Fruit fly (Drosophila melanogaster): ENCODE measurements around the gene CG44040.

The CG44040 gene

DNA sequence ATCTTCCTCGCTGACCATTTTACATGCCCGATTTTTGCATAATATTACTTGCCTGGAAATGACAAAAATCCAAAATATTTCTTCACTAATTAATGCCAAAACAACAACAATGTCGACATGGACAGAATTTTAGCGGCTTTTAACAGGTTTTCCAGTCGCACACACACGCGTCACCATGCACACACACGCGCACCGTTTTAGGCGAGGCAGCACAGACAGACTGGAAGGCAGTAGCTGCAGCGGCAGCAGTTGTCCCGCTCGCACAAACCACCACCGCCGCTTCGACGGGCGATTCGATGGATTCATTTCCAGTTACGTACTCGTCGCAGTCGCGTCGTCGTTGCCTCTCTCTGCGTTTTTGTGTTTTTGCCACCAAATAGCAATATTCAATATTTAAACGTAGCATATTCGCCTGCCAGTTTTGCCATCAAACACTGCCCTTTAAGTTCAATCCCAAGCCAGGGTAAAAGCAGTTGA lies 29.5 kb upstream of the CG44040 start, which contains the start of gene CG45218:
Gene CG45218, minus strand, starts transcription at position 158 of the 477 bp plus-strand sequence.
- peak; percentile 68 for TF ChIP-seq CG17801 (GFP tag; optimal IDR thresholded peaks at IDR 0.05; ENCODE audit: partially characterized antibody)

DNA sequence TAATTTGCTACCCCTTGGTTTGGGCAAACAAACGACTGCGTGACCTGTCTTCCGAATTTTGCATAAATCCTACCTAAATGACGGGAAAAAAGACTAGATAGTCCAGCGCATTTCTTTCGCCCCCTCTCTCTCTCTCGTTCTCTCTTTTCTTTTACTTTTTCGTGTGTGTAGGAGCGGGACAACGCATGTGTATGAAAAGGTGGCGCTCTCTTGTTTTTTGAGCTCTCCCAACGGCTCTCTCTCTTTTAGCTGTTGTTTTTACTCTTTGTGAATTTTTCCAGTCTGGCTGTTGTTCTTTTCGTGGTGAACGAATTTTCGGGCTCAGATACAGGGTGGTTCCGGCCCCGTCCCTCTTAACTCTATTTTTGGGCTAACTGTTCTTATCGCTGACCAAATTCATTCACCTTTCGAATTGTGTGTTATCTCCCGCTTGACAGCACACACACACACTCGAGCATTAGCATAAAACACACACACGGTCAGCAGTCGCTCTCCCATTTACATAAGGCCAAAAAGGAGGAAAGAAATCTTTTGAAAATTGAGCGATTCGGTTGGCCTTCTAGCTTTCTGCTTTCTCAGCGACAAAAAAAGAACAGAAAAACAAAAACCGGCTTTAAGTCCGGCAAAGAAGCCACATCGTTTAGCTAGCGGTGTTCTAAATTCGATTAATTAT lies 28.5 kb upstream of the CG44040 start:
- TF ChIP-seq CG17801 (GFP tag; optimal IDR thresholded peaks at IDR 0.05; ENCODE audit: partially characterized antibody) = no peak

DNA sequence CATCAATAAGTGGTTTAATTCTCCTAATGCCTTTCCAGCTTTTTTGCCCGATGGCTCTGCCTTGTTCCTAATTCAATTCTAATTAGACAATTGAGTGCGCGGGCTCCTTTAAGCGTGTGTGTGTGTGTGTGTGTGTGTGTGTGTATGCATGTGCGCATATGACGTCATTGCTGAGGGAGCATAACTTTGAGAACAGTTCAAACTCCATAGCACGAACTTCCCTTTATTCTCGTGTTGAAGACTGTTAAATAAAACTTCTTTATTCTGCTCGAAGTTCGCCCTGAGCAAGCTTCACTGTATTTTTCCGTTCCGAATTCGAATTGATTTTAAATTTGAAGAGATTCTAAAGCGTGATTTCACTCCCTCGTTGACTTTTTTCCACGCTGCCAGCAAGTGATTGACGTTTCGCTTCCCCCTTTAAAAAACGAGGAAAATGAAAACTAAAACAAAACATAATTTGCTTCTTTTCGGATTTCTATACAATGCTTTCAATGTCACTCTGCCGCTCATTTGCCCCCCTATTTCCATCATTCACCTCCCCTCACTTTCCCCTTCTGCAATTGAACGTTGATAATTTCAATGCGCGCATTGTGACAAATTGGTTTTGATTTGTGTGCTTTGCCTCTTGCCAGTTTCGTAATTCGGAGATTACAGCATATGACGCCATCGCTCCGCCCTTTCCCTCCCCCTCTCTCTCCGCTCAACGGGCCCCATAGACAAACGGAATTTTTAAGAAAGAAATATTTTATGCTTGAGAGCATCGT lies 27.8 kb upstream of the CG44040 start:
- TF ChIP-seq CG17801 (GFP tag; optimal IDR thresholded peaks at IDR 0.05; ENCODE audit: partially characterized antibody) = no peak

DNA sequence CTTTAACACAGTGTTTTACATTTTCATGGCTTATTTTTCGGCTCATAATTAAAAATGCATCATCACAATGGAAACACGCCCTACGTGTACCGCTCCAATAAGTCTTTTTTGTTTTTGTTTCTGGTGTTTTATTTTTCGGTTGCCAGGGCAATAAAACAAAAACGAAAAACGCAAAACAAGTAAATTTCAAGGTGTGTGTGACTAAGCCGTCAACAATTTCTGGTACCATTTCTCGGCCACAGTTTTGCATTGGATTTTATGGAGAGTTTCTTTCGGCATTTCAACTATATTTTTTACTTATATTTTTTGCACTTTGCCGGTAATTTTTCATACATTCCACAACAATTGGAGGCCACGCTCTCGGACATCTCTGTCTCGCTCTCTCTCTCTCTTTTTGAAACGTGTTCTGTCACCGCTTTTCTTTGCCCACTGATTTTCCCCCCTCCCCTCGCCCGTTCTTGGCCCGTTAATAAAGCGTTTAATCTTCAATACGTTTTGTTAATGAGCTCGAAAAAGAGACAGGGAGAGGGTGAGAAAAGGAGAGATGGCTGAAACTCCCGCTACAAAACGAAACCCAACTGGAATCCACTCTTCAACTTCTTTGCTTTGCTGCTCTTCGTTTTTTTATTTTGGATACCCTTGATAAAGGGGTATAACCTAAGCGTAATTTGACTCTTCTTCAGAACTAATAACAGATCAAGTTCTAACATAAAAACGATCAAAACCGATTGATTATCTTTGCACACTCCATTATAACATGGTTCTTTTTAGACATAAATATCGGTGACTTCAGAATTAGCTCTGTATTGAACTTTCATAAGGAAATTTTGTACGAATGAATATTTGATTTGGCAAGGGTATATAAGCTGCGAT lies 26.9 kb upstream of the CG44040 start:
- peak; percentile 98 for TF ChIP-seq CG17801 (GFP tag; optimal IDR thresholded peaks at IDR 0.05; ENCODE audit: partially characterized antibody)

DNA sequence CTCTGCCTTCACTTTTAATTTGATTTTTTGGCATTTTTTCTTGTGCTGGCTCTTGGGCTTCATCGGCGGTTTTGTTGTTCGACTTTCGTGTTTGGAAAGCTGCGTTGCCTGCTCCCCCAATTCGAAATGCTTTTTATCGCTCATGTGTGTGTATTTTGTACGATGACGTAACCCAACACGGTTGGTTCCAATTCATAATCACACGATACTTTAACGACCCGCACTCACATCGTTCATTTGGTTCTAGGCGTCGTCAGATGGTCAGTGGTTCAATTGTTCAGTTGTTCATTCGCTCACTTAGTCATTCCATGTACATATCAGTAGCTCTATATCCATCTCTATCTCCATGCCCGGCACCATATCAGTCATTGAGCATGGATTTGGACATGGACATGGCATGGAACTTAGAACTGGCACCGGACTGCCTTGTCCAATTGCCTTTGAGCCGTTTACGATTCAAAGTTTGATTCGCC lies 26.3 kb upstream of the CG44040 start:
- no peak for TF ChIP-seq CG17801 (GFP tag; optimal IDR thresholded peaks at IDR 0.05; ENCODE audit: partially characterized antibody)

DNA sequence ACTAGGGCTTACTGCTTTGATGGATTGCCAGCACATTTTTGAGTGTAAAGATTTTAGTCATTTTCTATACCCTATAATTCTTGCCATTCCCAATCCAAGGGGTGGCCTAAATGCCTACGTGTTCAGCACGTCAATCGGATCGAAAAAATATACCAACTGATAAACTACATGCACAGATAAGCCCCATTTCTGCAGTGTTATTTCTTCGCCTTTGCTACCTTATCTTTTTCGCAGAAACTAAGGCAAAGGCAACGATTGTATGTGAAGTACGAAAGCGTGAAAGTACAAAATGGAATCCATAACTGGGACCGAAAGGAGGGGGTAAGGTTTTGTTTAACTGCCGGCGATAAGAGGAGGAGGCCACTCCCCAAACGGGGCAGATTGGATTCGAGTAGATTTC lies 22.3 kb upstream of the CG44040 start:
- TF ChIP-seq CG17801 (GFP tag; optimal IDR thresholded peaks at IDR 0.05; ENCODE audit: partially characterized antibody) = no peak

DNA sequence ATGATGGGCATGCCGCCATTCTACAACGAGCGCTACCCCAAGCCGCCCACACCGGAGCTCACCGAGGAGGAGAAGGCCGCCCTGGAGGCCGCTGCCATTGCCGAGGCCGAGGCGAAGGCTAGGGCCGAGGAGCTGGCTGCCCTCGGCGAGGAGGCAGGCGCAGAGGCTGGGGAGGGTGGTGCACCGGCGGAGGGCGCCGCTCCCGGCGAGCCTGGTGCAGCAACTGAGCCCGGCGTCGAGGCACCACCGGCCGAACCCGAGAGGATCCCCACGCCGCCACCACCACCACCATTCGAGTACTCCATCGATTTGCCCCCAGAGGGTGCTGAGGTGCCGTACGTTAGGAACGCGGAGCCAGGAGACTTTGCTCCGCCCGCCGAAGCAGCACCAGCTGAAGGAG lies 14.9 kb upstream of the CG44040 start:
- TF ChIP-seq CG17801 (GFP tag; optimal IDR thresholded peaks at IDR 0.05; ENCODE audit: partially characterized antibody) = no peak

DNA sequence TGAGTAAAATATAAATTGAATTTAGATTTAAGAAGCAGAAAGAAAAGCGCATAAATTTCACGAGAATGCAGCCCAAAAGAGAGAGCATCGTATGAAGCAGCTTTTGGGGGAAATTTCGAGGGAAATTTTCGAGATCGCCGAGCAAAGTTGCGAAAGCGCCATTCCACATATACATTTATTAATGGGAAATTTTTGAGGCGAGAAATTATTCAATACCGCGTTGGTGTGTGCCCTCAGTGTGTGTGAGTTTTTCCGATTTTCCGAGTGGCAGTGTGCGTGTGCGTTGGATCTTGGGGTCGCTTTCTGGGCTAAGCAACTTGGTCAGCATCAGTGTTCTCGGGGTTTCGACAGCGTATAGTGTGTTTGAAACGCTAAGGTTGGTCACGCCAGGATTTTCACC lies 10.3 kb upstream of the CG44040 start, which contains the start of gene Tm2:
Gene Tm2, plus strand, starts transcription at position 270 of the 400 bp plus-strand sequence.
- no peak for TF ChIP-seq CG17801 (GFP tag; optimal IDR thresholded peaks at IDR 0.05; ENCODE audit: partially characterized antibody)

DNA sequence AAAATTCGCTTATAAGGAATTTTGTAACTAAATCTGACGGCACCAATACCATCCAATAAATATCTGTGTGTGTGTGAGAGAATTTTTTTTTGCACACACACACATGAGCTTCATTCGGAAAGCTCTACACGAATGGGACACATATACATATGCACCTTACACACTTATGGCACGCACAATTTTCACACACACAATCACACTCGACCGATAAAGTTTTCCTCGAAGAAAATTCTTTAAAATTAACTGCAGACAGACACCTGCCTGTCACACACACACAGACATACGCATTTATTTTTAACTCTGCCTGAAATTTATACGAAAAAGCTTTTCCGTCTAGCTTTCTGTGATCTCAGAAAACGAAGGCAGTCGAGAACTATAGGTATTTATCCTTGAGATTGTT lies 9.5 kb upstream of the CG44040 start:
- no peak for TF ChIP-seq CG17801 (GFP tag; optimal IDR thresholded peaks at IDR 0.05; ENCODE audit: partially characterized antibody)

DNA sequence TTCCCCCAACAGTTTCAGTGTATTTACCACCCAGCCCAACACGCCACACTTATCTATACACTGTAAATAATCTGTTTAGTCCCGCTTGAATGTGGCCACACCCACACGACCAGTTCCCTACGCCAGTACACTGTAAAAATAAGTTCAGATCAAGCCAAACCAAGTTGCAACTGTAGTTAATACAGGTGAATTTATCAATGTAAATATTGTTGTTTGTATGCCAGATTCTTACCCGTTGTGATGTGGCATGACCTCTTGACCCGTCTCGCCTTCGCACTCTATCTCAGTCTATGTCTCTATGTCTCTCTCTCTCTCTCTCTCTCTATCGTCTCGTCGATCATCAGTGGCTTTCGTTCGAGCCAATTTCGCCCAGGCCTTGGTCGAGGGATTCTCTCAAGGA lies 6.3 kb upstream of the CG44040 start:
- no peak for TF ChIP-seq CG17801 (GFP tag; optimal IDR thresholded peaks at IDR 0.05; ENCODE audit: partially characterized antibody)

DNA sequence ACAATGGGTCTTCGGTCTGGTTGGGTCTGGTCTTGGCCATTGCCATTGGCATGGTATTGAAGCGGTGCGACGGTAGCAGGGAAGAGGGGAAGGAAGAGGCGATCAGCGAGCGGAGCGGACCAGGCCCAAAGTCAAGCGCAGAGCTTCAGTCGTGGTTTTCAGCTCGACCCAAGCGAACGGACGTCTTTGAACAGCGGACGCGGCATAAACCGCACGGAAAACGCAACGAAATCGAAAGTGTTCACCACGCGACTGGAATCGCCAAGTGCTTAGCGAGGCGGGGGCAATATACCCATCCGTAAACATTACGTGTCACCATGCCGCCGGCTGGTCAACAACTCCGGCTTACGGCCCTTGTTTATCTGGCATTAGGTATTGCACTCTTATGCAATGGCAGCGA lies 3.9 kb upstream of the CG44040 start, which contains the start of gene CG14866:
Gene CG14866, plus strand, starts transcription at position 146 of the 400 bp plus-strand sequence.
- no peak for TF ChIP-seq CG17801 (GFP tag; optimal IDR thresholded peaks at IDR 0.05; ENCODE audit: partially characterized antibody)

DNA sequence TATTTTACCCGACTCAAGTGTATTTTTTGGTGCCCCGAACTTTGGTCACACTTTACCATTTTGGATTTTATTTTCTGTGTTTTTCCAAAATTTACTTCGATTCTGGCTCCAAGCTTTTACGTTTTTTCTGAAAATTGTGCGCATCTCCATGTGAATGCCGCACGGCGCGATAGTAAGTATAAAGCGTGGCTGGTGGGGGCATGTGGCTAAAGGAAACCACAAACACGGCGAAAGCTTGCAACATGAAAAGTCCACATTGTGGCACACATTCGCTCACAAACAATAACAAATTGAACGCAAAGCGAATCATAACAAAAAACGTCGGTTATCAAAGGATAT lies 538 bp downstream of the CG44040 start, which contains the start of gene ear:
Gene ear, plus strand, starts transcription at position 10 of the 339 bp plus-strand sequence.
- TF ChIP-seq CG17801 (GFP tag; optimal IDR thresholded peaks at IDR 0.05; ENCODE audit: partially characterized antibody) = no peak

DNA sequence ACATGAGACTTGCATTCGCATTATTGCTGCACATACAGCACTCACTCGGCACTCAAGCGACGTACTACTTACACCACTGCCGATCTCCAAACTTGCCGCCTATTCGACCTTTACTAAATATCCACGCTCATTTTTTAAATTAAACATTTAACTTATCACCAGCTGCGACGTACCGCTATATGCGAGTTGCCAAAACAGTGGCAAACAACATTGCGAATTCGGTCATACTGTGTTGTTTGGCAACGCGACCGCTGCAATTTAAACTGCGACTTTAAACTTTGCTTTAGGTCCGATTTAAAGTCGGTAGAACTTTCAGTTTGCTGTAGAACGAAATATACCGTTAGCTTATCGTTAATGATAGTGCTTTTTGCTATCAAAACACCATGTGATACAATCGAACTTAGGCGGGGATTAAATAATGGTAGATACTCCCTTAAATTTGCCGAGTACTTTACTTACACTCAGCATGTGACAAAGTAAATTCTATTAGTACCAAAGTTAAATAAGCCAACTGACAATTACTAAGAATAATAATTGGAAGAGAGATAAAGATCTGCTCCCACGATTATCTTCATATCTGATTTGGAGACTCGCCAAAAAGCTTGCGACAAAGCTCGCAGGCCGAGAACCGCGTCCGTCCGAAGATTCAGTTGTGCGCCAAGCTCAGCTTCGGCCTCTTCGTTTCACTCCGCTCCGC lies 8.1 kb downstream of the CG44040 start, which contains the start of the genes CG6236 and ea:
Gene CG6236, minus strand, starts transcription at position 187 of the 697 bp plus-strand sequence.
Gene ea, plus strand, starts transcription at position 647 of the 697 bp plus-strand sequence.
- TF ChIP-seq CG17801 (GFP tag; optimal IDR thresholded peaks at IDR 0.05; ENCODE audit: partially characterized antibody) = no peak

DNA sequence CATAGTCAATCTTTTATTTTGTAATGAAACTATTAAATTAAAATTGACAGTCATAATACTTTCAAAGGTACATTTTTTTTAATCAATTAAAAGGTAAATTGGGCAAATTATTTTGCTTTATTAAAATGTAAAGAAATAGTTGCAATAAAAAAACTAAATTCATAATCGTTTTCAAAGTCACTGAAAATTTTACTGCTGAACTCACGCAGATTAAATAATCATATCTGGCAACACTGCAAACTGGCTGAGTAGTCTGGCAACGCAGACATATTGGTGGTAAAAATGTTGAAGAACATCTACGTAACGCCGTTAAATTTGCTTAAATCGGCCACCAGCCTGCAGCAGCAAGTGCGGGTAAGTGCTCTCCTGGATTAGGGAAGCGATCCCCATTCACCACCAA lies 10.3 kb downstream of the CG44040 start, which contains the start of gene mRpL9:
Gene mRpL9, plus strand, starts transcription at position 267 of the 400 bp plus-strand sequence.
- no peak for TF ChIP-seq CG17801 (GFP tag; optimal IDR thresholded peaks at IDR 0.05; ENCODE audit: partially characterized antibody)
